Fruit fly (Drosophila melanogaster) Kc167 (cell line): ENCODE measurements around the gene CG15824.

Source experiments
- Myc ChIP-seq: fragments of >200 bp; optimal IDR thresholded peaks from 2 replicates; lab custom pipeline; 2017; ENCODE audit warnings: missing external identifiers
- Sin3A ChIP-seq: fragments of >200 bp; optimal IDR thresholded peaks from 2 replicates; lab custom pipeline; 2018; ENCODE audit warnings: missing external identifiers
- h ChIP-seq: fragments of >200 bp; optimal IDR thresholded peaks from 3 replicates; lab custom pipeline; 2018; ENCODE audit warnings: missing external identifiers
- insv ChIP-seq: fragments of >200 bp; optimal IDR thresholded peaks from 3 replicates; lab custom pipeline; 2018; ENCODE audit warnings: missing external identifiers
- psq ChIP-seq: fragments of >200 bp; optimal IDR thresholded peaks from 2 replicates; lab custom pipeline; 2017; ENCODE audit warnings: missing external identifiers
- ttk ChIP-seq: sonication (Bioruptor generic); optimal IDR thresholded peaks from 2 replicates; lab custom pipeline; 2017; ENCODE audit warnings: missing external identifiers

Gene CG15824

dm6 chr2L:877002-877401 is 7.9 kb downstream of the CG15824 start, which contains the start of gene ninaA:
Gene ninaA, plus strand, starts transcription at chr2L:877302.
- TF ChIP-seq h (lab: Kevin White, UChicago) (no peak), ttk (lab: Kevin White, UChicago) (no peak), psq (lab: Kevin White, UChicago) (no peak), Myc (lab: Kevin White, UChicago) (no peak), insv (lab: Kevin White, UChicago) (no peak), Sin3A (lab: Kevin White, UChicago) (no peak)

- TF ChIP-seq psq (lab: Kevin White, UChicago) (no peak), ttk (lab: Kevin White, UChicago) (no peak), Myc (lab: Kevin White, UChicago) (no peak), h (lab: Kevin White, UChicago) (no peak), insv (lab: Kevin White, UChicago) (no peak), Sin3A (lab: Kevin White, UChicago) (no peak)
These were observed 11.0 kb downstream of the CG15824 start for dm6 chr2L:873724-874504.

- TF ChIP-seq Sin3A (lab: Kevin White, UChicago) (no peak), h (lab: Kevin White, UChicago) (no peak), psq (lab: Kevin White, UChicago) (no peak), Myc (lab: Kevin White, UChicago) (no peak), ttk (lab: Kevin White, UChicago) (no peak), insv (lab: Kevin White, UChicago) (no peak)
These were observed 13.5 kb downstream of the CG15824 start for dm6 chr2L:871419-871846.

dm6 chr2L:870749-871418 is 14.1 kb downstream of the CG15824 start:
- TF ChIP-seq psq (lab: Kevin White, UChicago) (no peak), h (lab: Kevin White, UChicago) (no peak), ttk (lab: Kevin White, UChicago) (no peak), Myc (lab: Kevin White, UChicago) (no peak), insv (lab: Kevin White, UChicago) (no peak), Sin3A (lab: Kevin White, UChicago) (no peak)

- TF ChIP-seq psq (lab: Kevin White, UChicago) (no peak), Sin3A (lab: Kevin White, UChicago) (no peak), ttk (lab: Kevin White, UChicago) (no peak), insv (lab: Kevin White, UChicago) (no peak), h (lab: Kevin White, UChicago) (no peak)
These were observed 14.7 kb downstream of the CG15824 start, which contains the start of gene PNUTS for dm6 chr2L:870285-870684. Gene PNUTS, plus strand, starts transcription at chr2L:870465.

dm6 chr2L:869497-870040 is 15.4 kb downstream of the CG15824 start, which contains the start of gene dbe:
Gene dbe, minus strand, starts transcription at chr2L:869857.
- no peak for TF ChIP-seq Myc (lab: Kevin White, UChicago)
- TF ChIP-seq Sin3A (lab: Kevin White, UChicago) = no peak
- TF ChIP-seq h (lab: Kevin White, UChicago) = no peak
- TF ChIP-seq ttk (lab: Kevin White, UChicago) = no peak
- no peak for TF ChIP-seq insv (lab: Kevin White, UChicago)
- no peak for TF ChIP-seq psq (lab: Kevin White, UChicago)

- TF ChIP-seq Myc (lab: Kevin White, UChicago) (no peak), ttk (lab: Kevin White, UChicago) (peak; percentile 51), insv (lab: Kevin White, UChicago) (no peak)
These were observed 16.0 kb downstream of the CG15824 start for dm6 chr2L:868961-869360.

- no peak for TF ChIP-seq insv (lab: Kevin White, UChicago)
- TF ChIP-seq h (lab: Kevin White, UChicago) = no peak
- TF ChIP-seq psq (lab: Kevin White, UChicago) = no peak
- TF ChIP-seq Sin3A (lab: Kevin White, UChicago) = no peak
These were observed 16.9 kb downstream of the CG15824 start, which contains the start of gene aru for dm6 chr2L:867899-868605. Gene aru, minus strand, starts transcription at chr2L:868354.

dm6 chr2L:866950-867744 is 17.8 kb downstream of the CG15824 start:
- no peak for TF ChIP-seq Sin3A (lab: Kevin White, UChicago)
- no peak for TF ChIP-seq insv (lab: Kevin White, UChicago)
- TF ChIP-seq h (lab: Kevin White, UChicago) = no peak
- TF ChIP-seq psq (lab: Kevin White, UChicago) = no peak
- no peak for TF ChIP-seq Myc (lab: Kevin White, UChicago)
- TF ChIP-seq ttk (lab: Kevin White, UChicago) = no peak

- TF ChIP-seq Myc (lab: Kevin White, UChicago) (no peak), ttk (lab: Kevin White, UChicago) (no peak), insv (lab: Kevin White, UChicago) (no peak), psq (lab: Kevin White, UChicago) (no peak), h (lab: Kevin White, UChicago) (no peak), Sin3A (lab: Kevin White, UChicago) (no peak)
These were observed 19.1 kb downstream of the CG15824 start for dm6 chr2L:865851-866250.
